Worm (Caenorhabditis elegans): ENCODE data around the gene glb-12.

- no peak for TF ChIP-seq nhr-77 (tag; optimal IDR thresholded peaks at IDR 0.05)
- no peak for TF ChIP-seq alr-1 (tag; optimal IDR thresholded peaks at IDR 0.05)
- TF ChIP-seq elt-3 (tag; optimal IDR thresholded peaks at IDR 0.05), result no peak
- TF ChIP-seq ztf-4 (tag; optimal IDR thresholded peaks at IDR 0.05), result no peak
Observed at ce11 chrII:10704575-10705170, 26.8 kb downstream of the glb-12 start, which contains the start of gene col-39.
